Worm (Caenorhabditis elegans): ENCODE data around the gene F36G3.1.

DNA sequence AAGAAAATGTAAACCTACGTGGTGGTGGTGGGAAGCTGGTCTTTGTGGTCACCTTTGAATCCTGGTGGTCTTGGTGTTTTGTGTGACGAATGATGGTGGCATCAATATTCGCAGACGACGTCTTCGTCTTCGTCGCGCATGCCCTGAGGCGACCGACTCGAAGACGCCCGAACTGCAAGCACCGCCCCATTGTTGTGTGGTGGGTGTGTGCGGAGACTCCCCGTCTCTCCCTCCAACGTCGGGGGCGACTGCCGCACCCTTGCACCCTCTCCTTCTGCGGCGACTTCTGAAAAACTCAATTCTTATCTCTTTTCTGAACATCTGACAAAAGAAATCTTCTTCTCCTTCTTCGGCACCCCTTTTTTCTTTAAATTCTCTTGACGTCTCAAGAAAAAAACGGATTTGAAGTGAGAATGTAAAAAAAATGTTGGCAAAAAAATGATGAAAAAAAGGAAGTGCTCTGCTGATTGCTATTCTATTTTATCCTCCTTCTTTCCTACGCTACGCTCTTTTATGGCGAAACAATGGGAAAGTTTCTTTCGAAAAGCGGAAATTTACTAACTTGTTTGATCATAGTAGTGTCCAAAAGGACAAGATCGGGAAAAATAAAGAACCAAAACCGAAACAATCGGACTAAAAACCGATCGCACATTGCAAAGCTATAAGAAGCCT lies 18.5 kb upstream of the F36G3.1 start, which contains the start of gene lgc-47:
- TF ChIP-seq gmeb-2 (tag; optimal IDR thresholded peaks at IDR 0.05) (no peak), zip-5 (tag; optimal IDR thresholded peaks at IDR 0.05) (no peak), fkh-10 (GFP tag; optimal IDR thresholded peaks at IDR 0.05) (no peak), pha-4 (tag; optimal IDR thresholded peaks at IDR 0.05) (no peak), ama-1 (optimal IDR thresholded peaks at IDR 0.05) (no peak), nhr-232 (tag; optimal IDR thresholded peaks at IDR 0.05) (no peak), dmd-4 (tag; optimal IDR thresholded peaks at IDR 0.05; ENCODE audit: borderline replicate concordance) (no peak), pat-9 (tag; optimal IDR thresholded peaks at IDR 0.05) (no peak), C08G9.2 (tag; optimal IDR thresholded peaks at IDR 0.05) (no peak), rnt-1 (tag; optimal IDR thresholded peaks at IDR 0.05) (no peak)

Data from whole organism, late embryonic.